Worm (Caenorhabditis elegans) whole organism, young adult: Measurements from ENCODE around the gene F41E6.17.

Experiments used
- B0035.1 ChIP-seq: sonication (generic microtip); optimal IDR thresholded peaks from 2 replicates; lab custom pipeline; 2016; ENCODE audit warnings: missing genetic modification characterization, mild to moderate bottlenecking, missing compliant biosample characterization, missing genotype, missing genetic modification reagents
- C06A6.2 ChIP-seq: fragments of 200-800 bp; sonication (Bioruptor generic); conservative IDR thresholded peaks from 2 replicates; pipeline ENCODE4 v1.3.6; 2022; ENCODE audit warnings: missing genetic modification characterization, missing compliant biosample characterization
- F49E8.2 ChIP-seq: sonication (generic microtip); optimal IDR thresholded peaks from 3 replicates; lab custom pipeline; 2017; ENCODE audit warnings: missing genetic modification characterization, mild to moderate bottlenecking, missing compliant biosample characterization, antibody characterized with exemption, moderate library complexity; ENCODE audit not compliant: insufficient read depth
- Y53F4B.3 ChIP-seq: fragments of 200-800 bp; sonication (Bioruptor generic); IDR thresholded peaks from 2 replicates; pipeline ENCODE4 v1.3.6; 2022; ENCODE audit warnings: missing genetic modification reagents, missing genetic modification characterization, missing compliant biosample characterization
- akir-1 ChIP-seq: fragments of 200-800 bp; sonication (Bioruptor generic); optimal IDR thresholded peaks from 2 replicates; lab custom pipeline; 2018; ENCODE audit warnings: mild to moderate bottlenecking, missing genetic modification characterization, moderate library complexity, missing compliant biosample characterization
- attf-5 ChIP-seq: fragments of 200-800 bp; sonication (Bioruptor generic); optimal IDR thresholded peaks from 2 replicates; lab custom pipeline; 2018; ENCODE audit warnings: mild to moderate bottlenecking, missing genetic modification characterization, missing compliant biosample characterization
- bed-1 ChIP-seq: fragments of 200-800 bp; sonication (Bioruptor generic); IDR thresholded peaks from 2 replicates; pipeline ENCODE4 v1.3.6; 2022; ENCODE audit warnings: missing genetic modification reagents, missing genetic modification characterization, missing compliant biosample characterization
- cebp-1 ChIP-seq, 2 experiments: fragments of 200-800 bp in 1 of 2; sonication (Bioruptor generic) in 1 of 2; sonication (generic microtip) in 1 of 2; IDR thresholded peaks in 1 of 2; optimal IDR thresholded peaks in 1 of 2; 2 replicates each; pipeline versions ENCODE4 v1.3.6 to Lab custom; 2017 to 2022; ENCODE audit warnings: missing compliant biosample characterization in 2 of 2, missing genetic modification characterization in 2 of 2, mild to moderate bottlenecking in 1 of 2, missing genetic modification reagents in 1 of 2, moderate library complexity in 1 of 2
- chd-7 ChIP-seq: sonication (generic microtip); optimal IDR thresholded peaks from 2 replicates; lab custom pipeline; 2016; ENCODE audit warnings: mild to moderate bottlenecking, missing genetic modification characterization, moderate library complexity, missing compliant biosample characterization
- dox-1 ChIP-seq: fragments of 200-800 bp; sonication (Bioruptor generic); IDR thresholded peaks from 2 replicates; pipeline ENCODE4 v1.3.6; 2022; ENCODE audit warnings: missing genetic modification reagents, missing genetic modification characterization, missing compliant biosample characterization
- dpl-1 ChIP-seq: fragments of 150-350 bp; optimal IDR thresholded peaks from 2 replicates; lab custom pipeline; 2014; ENCODE audit warnings: missing biosample characterization, missing genetic modification reagents, missing genetic modification characterization
- efl-1 ChIP-seq: fragments of 150-350 bp; optimal IDR thresholded peaks from 2 replicates; lab custom pipeline; 2014; ENCODE audit warnings: missing biosample characterization, missing genetic modification reagents, missing genetic modification characterization
- egl-18 ChIP-seq: fragments of 200-800 bp; sonication (Bioruptor generic); IDR thresholded peaks from 2 replicates; pipeline ENCODE4 v1.3.6; 2022; ENCODE audit warnings: missing genetic modification reagents, missing genetic modification characterization, missing compliant biosample characterization
- egrh-3 ChIP-seq: fragments of 200-800 bp; sonication (Bioruptor generic); IDR thresholded peaks from 2 replicates; pipeline ENCODE4 v1.3.6; 2022; ENCODE audit warnings: missing genetic modification reagents, missing genetic modification characterization, missing compliant biosample characterization
- fkh-3 ChIP-seq: sonication (generic microtip); optimal IDR thresholded peaks from 2 replicates; lab custom pipeline; 2016; ENCODE audit warnings: mild to moderate bottlenecking, missing genetic modification characterization, missing compliant biosample characterization
- hmg-20 ChIP-seq: fragments of 200-800 bp; sonication (Bioruptor generic); IDR thresholded peaks from 2 replicates; pipeline ENCODE4 v1.3.6; 2022; ENCODE audit warnings: missing genetic modification reagents, missing genetic modification characterization, missing compliant biosample characterization
- let-607 ChIP-seq, 2 experiments: fragments of 200-800 bp in 1 of 2; sonication (Bioruptor generic) in 1 of 2; sonication (generic microtip) in 1 of 2; optimal IDR thresholded peaks; 2 replicates each; lab custom pipeline; 2016 to 2018; ENCODE audit warnings: mild to moderate bottlenecking in 2 of 2, missing compliant biosample characterization in 2 of 2, missing genetic modification characterization in 2 of 2, moderate library complexity in 2 of 2, missing genotype in 1 of 2
- lin-40 ChIP-seq: sonication (generic microtip); optimal IDR thresholded peaks from 2 replicates; lab custom pipeline; 2016; ENCODE audit warnings: missing genetic modification characterization, mild to moderate bottlenecking, missing compliant biosample characterization, missing genotype, missing genetic modification reagents
- madf-6 ChIP-seq: fragments of 200-800 bp; sonication (Bioruptor generic); IDR thresholded peaks from 2 replicates; pipeline ENCODE4 v1.3.6; 2022; ENCODE audit warnings: missing genetic modification reagents, missing genetic modification characterization, missing compliant biosample characterization
- mcd-1 ChIP-seq: fragments of 200-800 bp; sonication (Bioruptor generic); IDR thresholded peaks from 2 replicates; pipeline ENCODE4 v1.3.6; 2022; ENCODE audit warnings: missing genetic modification reagents, missing genetic modification characterization, missing compliant biosample characterization
- mxl-1 ChIP-seq: sonication (generic microtip); optimal IDR thresholded peaks from 2 replicates; lab custom pipeline; 2016; ENCODE audit warnings: missing genetic modification characterization, missing compliant biosample characterization
- nhr-120 ChIP-seq: fragments of 200-800 bp; sonication (Bioruptor generic); IDR thresholded peaks from 2 replicates; pipeline ENCODE4 v1.3.6; 2022; ENCODE audit warnings: missing genetic modification characterization, missing compliant biosample characterization
- nhr-27 ChIP-seq: fragments of 200-800 bp; sonication (Bioruptor generic); optimal IDR thresholded peaks from 2 replicates; lab custom pipeline; 2018; ENCODE audit warnings: mild to moderate bottlenecking, missing genetic modification characterization, moderate library complexity, missing compliant biosample characterization
- nhr-80 ChIP-seq: sonication (generic microtip); optimal IDR thresholded peaks from 2 replicates; lab custom pipeline; 2016; ENCODE audit warnings: missing genetic modification characterization, missing compliant biosample characterization
- pbrm-1 ChIP-seq: fragments of 200-800 bp; sonication (Bioruptor generic); IDR thresholded peaks from 2 replicates; pipeline ENCODE4 v1.3.6; 2022; ENCODE audit warnings: missing genetic modification reagents, missing genetic modification characterization, missing compliant biosample characterization
- pha-4 ChIP-seq: fragments of 150-350 bp; sonication (generic microtip); optimal IDR thresholded peaks from 2 replicates; lab custom pipeline; 2014; ENCODE audit warnings: missing biosample characterization, missing genetic modification reagents, missing genetic modification characterization
- rcor-1 ChIP-seq: fragments of 200-800 bp; sonication (Bioruptor generic); IDR thresholded peaks from 2 replicates; pipeline ENCODE4 v1.3.6; 2022; ENCODE audit warnings: missing genetic modification reagents, missing genetic modification characterization, missing compliant biosample characterization
- sea-2 ChIP-seq: fragments of 200-800 bp; sonication (Bioruptor generic); IDR thresholded peaks from 2 replicates; pipeline ENCODE4 v1.3.6; 2022; ENCODE audit warnings: missing genetic modification characterization, missing compliant biosample characterization
- somi-1 ChIP-seq: fragments of 200-800 bp; sonication (Bioruptor generic); optimal IDR thresholded peaks from 2 replicates; lab custom pipeline; 2018; ENCODE audit warnings: mild to moderate bottlenecking, missing genetic modification characterization, missing compliant biosample characterization
- unc-62 ChIP-seq: fragments of 150-350 bp; optimal IDR thresholded peaks from 2 replicates; lab custom pipeline; 2014; ENCODE audit warnings: missing biosample characterization, missing genetic modification reagents, missing genetic modification characterization
- zfh-2 ChIP-seq: fragments of 200-800 bp; sonication (Bioruptor generic); conservative IDR thresholded peaks from 2 replicates; pipeline ENCODE4 v1.3.6; 2022; ENCODE audit warnings: missing genetic modification reagents, missing genetic modification characterization, missing compliant biosample characterization
- ztf-22 ChIP-seq: fragments of 200-800 bp; sonication (Bioruptor generic); optimal IDR thresholded peaks from 2 replicates; lab custom pipeline; 2018; ENCODE audit warnings: mild to moderate bottlenecking, missing genetic modification characterization, moderate library complexity, missing compliant biosample characterization

The F41E6.17 gene

DNA sequence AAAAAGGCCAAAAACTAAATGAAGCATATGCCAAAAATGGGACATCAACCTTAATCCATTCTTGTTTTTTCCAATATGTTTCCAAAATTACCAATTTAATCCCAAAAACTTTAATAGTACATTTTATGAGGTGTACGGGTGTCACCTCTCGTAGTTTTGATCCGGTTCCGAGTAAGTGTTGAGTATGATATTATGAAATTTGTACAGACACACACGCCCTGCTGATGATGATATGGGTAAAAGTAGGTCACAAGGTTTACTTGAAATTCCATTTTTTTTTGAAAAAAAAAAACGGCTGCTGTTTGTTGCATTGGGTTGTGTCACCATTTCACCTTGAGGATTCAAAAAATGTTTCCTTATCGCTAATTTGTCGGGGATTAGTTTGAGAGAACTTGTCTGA lies 34.0 kb downstream of the F41E6.17 start:
- TF ChIP-seq dpl-1, result no peak
- TF ChIP-seq F49E8.2 (tag; lab: Kevin White, UChicago), result no peak
- TF ChIP-seq cebp-1 (GFP tag; IDR thresholded peaks at IDR 0.05; lab: Robert Waterston, UW), result peak; percentile 69; the same call in 1 of the 2 replicates
- peak; percentile 75 for TF ChIP-seq cebp-1 (tag; optimal IDR thresholded peaks at IDR 0.05; lab: Kevin White, UChicago)
- no peak for TF ChIP-seq lin-40 (tag; lab: Kevin White, UChicago)
- TF ChIP-seq hmg-20 (GFP tag; lab: Robert Waterston, UW), result no peak

DNA sequence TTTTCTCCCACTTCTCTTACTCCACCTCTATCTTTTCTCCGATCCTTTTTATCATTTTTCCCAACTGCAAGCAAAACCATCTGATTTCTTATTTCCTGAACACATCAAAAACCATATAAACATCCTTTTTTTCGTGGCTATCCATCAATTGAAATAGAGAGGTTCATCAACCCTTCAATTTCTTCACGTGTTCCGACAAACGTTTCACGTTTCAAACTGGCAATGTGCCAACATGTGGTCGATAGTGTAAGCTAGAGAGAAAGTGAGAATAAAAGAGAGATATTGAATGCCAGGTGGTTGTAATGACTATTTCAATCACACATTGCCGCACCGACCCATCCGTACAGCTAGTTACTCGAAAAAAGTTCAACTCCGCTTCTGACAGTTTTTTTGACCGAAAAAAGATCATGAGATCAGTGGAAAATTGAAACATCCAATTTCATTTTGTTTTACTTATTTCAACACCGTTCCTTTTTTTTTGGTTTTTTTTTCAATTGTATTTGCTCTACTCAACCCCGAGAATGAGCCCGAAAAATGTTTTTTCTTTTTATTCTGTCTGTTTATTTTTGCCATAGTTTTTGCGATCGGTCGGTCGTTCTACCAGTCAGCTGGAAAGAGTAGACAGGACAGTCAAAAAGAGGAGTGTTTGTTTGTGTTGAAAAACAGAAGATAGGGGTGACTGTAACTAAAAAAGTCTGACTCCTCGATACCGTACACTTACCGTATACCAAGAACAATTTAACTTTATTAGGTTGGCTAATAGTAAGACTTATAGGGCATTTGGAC lies 34.9 kb downstream of the F41E6.17 start:
- TF ChIP-seq nhr-80 (peak; percentile 20), cebp-1 (GFP tag; IDR thresholded peaks at IDR 0.05; lab: Robert Waterston, UW) (no peak), cebp-1 (tag; optimal IDR thresholded peaks at IDR 0.05; lab: Kevin White, UChicago) (peak; percentile 10), somi-1 (GFP tag; lab: Kevin White, UChicago) (peak; percentile 39), let-607 (tag; optimal IDR thresholded peaks at IDR 0.05; lab: Kevin White, UChicago) (peak in 1 of 2 experiments; percentile 38), chd-7 (tag; lab: Kevin White, UChicago) (no peak), ztf-22 (GFP tag; lab: Kevin White, UChicago) (no peak), dox-1 (GFP tag; lab: Robert Waterston, UW) (no peak), bed-1 (GFP tag; lab: Robert Waterston, UW) (no peak), C06A6.2 (no peak)

- TF ChIP-seq madf-6, result no peak
- TF ChIP-seq zfh-2 (GFP tag; lab: Robert Waterston, UW), result peak; percentile 56
These were observed 36.6 kb downstream of the F41E6.17 start for ce11 chrV:8660475-8660874.

DNA sequence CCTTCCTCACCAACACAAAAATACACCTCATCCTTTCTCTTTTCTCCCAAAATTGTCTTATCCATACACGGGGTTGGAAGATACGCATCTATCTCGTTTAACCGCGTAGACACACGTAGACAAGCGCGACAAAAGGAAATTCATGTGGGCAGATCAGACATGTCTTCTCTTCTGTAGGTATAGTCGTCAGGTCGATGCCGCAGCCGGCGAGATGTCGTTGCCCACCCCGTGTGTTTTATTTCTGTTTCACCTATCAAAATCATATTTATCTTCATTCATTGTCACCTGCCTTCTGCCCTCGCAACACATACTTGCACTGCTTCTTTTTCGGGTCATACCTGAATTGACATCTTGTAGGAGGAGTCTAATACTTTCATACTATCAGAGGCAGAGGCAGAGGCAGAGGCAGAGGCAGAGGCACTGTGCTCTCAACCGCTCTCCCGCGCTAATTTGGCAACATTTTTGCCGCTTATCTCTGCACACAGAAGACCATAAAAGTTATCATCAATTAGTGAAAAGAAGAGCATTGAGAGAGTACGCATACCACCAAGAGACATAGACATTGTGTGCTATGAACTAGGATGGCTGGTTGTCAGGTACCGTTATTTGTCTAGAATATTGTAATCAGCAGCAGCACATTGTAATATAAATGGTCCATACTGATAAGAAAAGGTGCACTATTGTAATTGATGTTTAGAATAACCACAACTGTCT lies 37.5 kb downstream of the F41E6.17 start:
- no peak for TF ChIP-seq mcd-1 (GFP tag; lab: Robert Waterston, UW)
- TF ChIP-seq cebp-1 (GFP tag; IDR thresholded peaks at IDR 0.05; lab: Robert Waterston, UW), result no peak
- TF ChIP-seq cebp-1 (tag; optimal IDR thresholded peaks at IDR 0.05; lab: Kevin White, UChicago), result peak; percentile 48
- no peak for TF ChIP-seq efl-1 (GFP tag; lab: Kevin White, UChicago)
- no peak for TF ChIP-seq B0035.1 (tag; lab: Kevin White, UChicago)
- TF ChIP-seq akir-1, result no peak
- no peak for TF ChIP-seq attf-5 (GFP tag; lab: Kevin White, UChicago)
- TF ChIP-seq nhr-27, result no peak
- no peak for TF ChIP-seq fkh-3 (tag; lab: Kevin White, UChicago)
- no peak for TF ChIP-seq nhr-120 (GFP tag; lab: Robert Waterston, UW)
- peak; percentile 98 for TF ChIP-seq nhr-80
- TF ChIP-seq dox-1 (GFP tag; lab: Robert Waterston, UW), result peak; percentile 73
- no peak for TF ChIP-seq Y53F4B.3 (GFP tag; lab: Robert Waterston, UW)
- TF ChIP-seq unc-62 (GFP tag; lab: Kevin White, UChicago), result no peak
- no peak for TF ChIP-seq rcor-1 (GFP tag; lab: Robert Waterston, UW)
- no peak for TF ChIP-seq sea-2 (GFP tag; lab: Robert Waterston, UW)
- no peak for TF ChIP-seq lin-40 (tag; lab: Kevin White, UChicago)
- no peak for TF ChIP-seq bed-1 (GFP tag; lab: Robert Waterston, UW)
- TF ChIP-seq ztf-22 (GFP tag; lab: Kevin White, UChicago), result peak; percentile 27
- TF ChIP-seq mxl-1, result no peak
- no peak for TF ChIP-seq egl-18 (GFP tag; lab: Robert Waterston, UW)
- TF ChIP-seq pha-4 (tag; lab: Kevin White, UChicago), result no peak
- no peak for TF ChIP-seq egrh-3 (GFP tag; lab: Robert Waterston, UW)
- TF ChIP-seq pbrm-1 (GFP tag; lab: Robert Waterston, UW), result no peak
